Worm (Caenorhabditis elegans): ENCODE measurements around the gene cgef-1.

Gene cgef-1

ce11 chrX:2763476-2764268, 8.2 kb upstream of the cgef-1 start, which contains the start of gene unc-2:
TSS of gene unc-2 (minus strand) at chrX:2763526.
- no peak for TF ChIP-seq sea-1 (GFP tag; conservative IDR thresholded peaks at IDR 0.05)
- no peak for TF ChIP-seq B0310.2 (tag; optimal IDR thresholded peaks at IDR 0.05)
- no peak for TF ChIP-seq ama-1 (optimal IDR thresholded peaks at IDR 0.05)
- TF ChIP-seq hnd-1 (tag; optimal IDR thresholded peaks at IDR 0.05): no peak
- TF ChIP-seq ets-7 (tag; optimal IDR thresholded peaks at IDR 0.05): no peak

- TF ChIP-seq hmbx-1 (tag; optimal IDR thresholded peaks at IDR 0.05) (no peak), sea-1 (GFP tag; conservative IDR thresholded peaks at IDR 0.05) (no peak), scrt-1 (GFP tag; IDR thresholded peaks at IDR 0.05) (no peak), pes-1 (GFP tag; IDR thresholded peaks at IDR 0.05) (no peak), hmg-4 (GFP tag; optimal IDR thresholded peaks at IDR 0.05) (no peak), ama-1 (optimal IDR thresholded peaks at IDR 0.05) (no peak), B0310.2 (tag; optimal IDR thresholded peaks at IDR 0.05) (no peak), hnd-1 (tag; optimal IDR thresholded peaks at IDR 0.05) (no peak), tbx-11 (GFP tag; IDR thresholded peaks at IDR 0.05) (no peak), flt-1 (GFP tag; IDR thresholded peaks at IDR 0.05) (no peak), aly-1 (tag; optimal IDR thresholded peaks at IDR 0.05) (no peak), F13C5.2 (tag; optimal IDR thresholded peaks at IDR 0.05) (no peak), ceh-36 (tag; optimal IDR thresholded peaks at IDR 0.05) (no peak), ets-7 (tag; optimal IDR thresholded peaks at IDR 0.05) (no peak), tbx-37 (GFP tag; conservative IDR thresholded peaks at IDR 0.05) (no peak), ceh-13 (GFP tag; optimal IDR thresholded peaks at IDR 0.05) (no peak), tra-4 (tag; optimal IDR thresholded peaks at IDR 0.05) (no peak)
Measured at ce11 chrX:2764278-2764677, 7.6 kb upstream of the cgef-1 start.

ce11 chrX:2769685-2770084, 2.2 kb upstream of the cgef-1 start, which contains the start of gene F55F1.2:
TSS of gene F55F1.2 (minus strand) at chrX:2770060.
- no peak for TF ChIP-seq hnd-1 (tag; optimal IDR thresholded peaks at IDR 0.05)
- TF ChIP-seq flt-1 (GFP tag; IDR thresholded peaks at IDR 0.05): no peak
- TF ChIP-seq sea-1 (GFP tag; conservative IDR thresholded peaks at IDR 0.05): no peak
- TF ChIP-seq tbx-11 (GFP tag; IDR thresholded peaks at IDR 0.05): no peak
- TF ChIP-seq F13C5.2 (tag; optimal IDR thresholded peaks at IDR 0.05): no peak
- TF ChIP-seq hmbx-1 (tag; optimal IDR thresholded peaks at IDR 0.05): no peak
- no peak for TF ChIP-seq pes-1 (GFP tag; IDR thresholded peaks at IDR 0.05)
- TF ChIP-seq ceh-36 (tag; optimal IDR thresholded peaks at IDR 0.05): no peak
- TF ChIP-seq aly-1 (tag; optimal IDR thresholded peaks at IDR 0.05): no peak
- no peak for TF ChIP-seq ama-1 (optimal IDR thresholded peaks at IDR 0.05)

ce11 chrX:2776955-2777354, 5.1 kb downstream of the cgef-1 start:
- TF ChIP-seq sea-1 (GFP tag; conservative IDR thresholded peaks at IDR 0.05) (no peak), hmg-4 (GFP tag; optimal IDR thresholded peaks at IDR 0.05) (no peak)

- TF ChIP-seq F13C5.2 (tag; optimal IDR thresholded peaks at IDR 0.05): no peak
- TF ChIP-seq flt-1 (GFP tag; IDR thresholded peaks at IDR 0.05): no peak
- TF ChIP-seq tbx-37 (GFP tag; conservative IDR thresholded peaks at IDR 0.05): no peak
- TF ChIP-seq ceh-13 (GFP tag; optimal IDR thresholded peaks at IDR 0.05): no peak
- TF ChIP-seq aly-1 (tag; optimal IDR thresholded peaks at IDR 0.05): no peak
Measured at ce11 chrX:2777973-2778372, 6.1 kb downstream of the cgef-1 start.

- TF ChIP-seq scrt-1 (GFP tag; IDR thresholded peaks at IDR 0.05) (0 out of 2 replicates have a peak, but pooled peaks have one; percentile 25), ceh-36 (tag; optimal IDR thresholded peaks at IDR 0.05) (peak; percentile 62), B0310.2 (tag; optimal IDR thresholded peaks at IDR 0.05) (no peak), hmg-4 (GFP tag; optimal IDR thresholded peaks at IDR 0.05) (peak; percentile 32)
Measured at ce11 chrX:2793527-2793926, 21.7 kb downstream of the cgef-1 start.

- TF ChIP-seq hnd-1 (tag; optimal IDR thresholded peaks at IDR 0.05) (no peak), tbx-37 (GFP tag; conservative IDR thresholded peaks at IDR 0.05) (no peak), B0310.2 (tag; optimal IDR thresholded peaks at IDR 0.05) (no peak), tra-4 (tag; optimal IDR thresholded peaks at IDR 0.05) (no peak), F13C5.2 (tag; optimal IDR thresholded peaks at IDR 0.05) (no peak), scrt-1 (GFP tag; IDR thresholded peaks at IDR 0.05) (no peak), flt-1 (GFP tag; IDR thresholded peaks at IDR 0.05) (no peak), tbx-11 (GFP tag; IDR thresholded peaks at IDR 0.05) (no peak), hmg-4 (GFP tag; optimal IDR thresholded peaks at IDR 0.05) (no peak), ceh-36 (tag; optimal IDR thresholded peaks at IDR 0.05) (no peak), ama-1 (optimal IDR thresholded peaks at IDR 0.05) (no peak), pes-1 (GFP tag; IDR thresholded peaks at IDR 0.05) (no peak), ets-7 (tag; optimal IDR thresholded peaks at IDR 0.05) (no peak), ceh-13 (GFP tag; optimal IDR thresholded peaks at IDR 0.05) (no peak), sea-1 (GFP tag; conservative IDR thresholded peaks at IDR 0.05) (no peak), hmbx-1 (tag; optimal IDR thresholded peaks at IDR 0.05) (no peak), aly-1 (tag; optimal IDR thresholded peaks at IDR 0.05) (no peak)
Measured at ce11 chrX:2794324-2794723, 22.5 kb downstream of the cgef-1 start.

ce11 chrX:2795054-2795453, 23.2 kb downstream of the cgef-1 start:
- no peak for TF ChIP-seq ets-7 (tag; optimal IDR thresholded peaks at IDR 0.05)
- no peak for TF ChIP-seq sea-1 (GFP tag; conservative IDR thresholded peaks at IDR 0.05)
- no peak for TF ChIP-seq tra-4 (tag; optimal IDR thresholded peaks at IDR 0.05)
- no peak for TF ChIP-seq hmg-4 (GFP tag; optimal IDR thresholded peaks at IDR 0.05)
- TF ChIP-seq flt-1 (GFP tag; IDR thresholded peaks at IDR 0.05): no peak
- no peak for TF ChIP-seq aly-1 (tag; optimal IDR thresholded peaks at IDR 0.05)
- TF ChIP-seq tbx-37 (GFP tag; conservative IDR thresholded peaks at IDR 0.05): no peak
- TF ChIP-seq ama-1 (optimal IDR thresholded peaks at IDR 0.05): no peak
- TF ChIP-seq ceh-13 (GFP tag; optimal IDR thresholded peaks at IDR 0.05): no peak
